Fruit fly (Drosophila melanogaster): ENCODE data around the gene Ect3.

The Ect3 gene

DNA sequence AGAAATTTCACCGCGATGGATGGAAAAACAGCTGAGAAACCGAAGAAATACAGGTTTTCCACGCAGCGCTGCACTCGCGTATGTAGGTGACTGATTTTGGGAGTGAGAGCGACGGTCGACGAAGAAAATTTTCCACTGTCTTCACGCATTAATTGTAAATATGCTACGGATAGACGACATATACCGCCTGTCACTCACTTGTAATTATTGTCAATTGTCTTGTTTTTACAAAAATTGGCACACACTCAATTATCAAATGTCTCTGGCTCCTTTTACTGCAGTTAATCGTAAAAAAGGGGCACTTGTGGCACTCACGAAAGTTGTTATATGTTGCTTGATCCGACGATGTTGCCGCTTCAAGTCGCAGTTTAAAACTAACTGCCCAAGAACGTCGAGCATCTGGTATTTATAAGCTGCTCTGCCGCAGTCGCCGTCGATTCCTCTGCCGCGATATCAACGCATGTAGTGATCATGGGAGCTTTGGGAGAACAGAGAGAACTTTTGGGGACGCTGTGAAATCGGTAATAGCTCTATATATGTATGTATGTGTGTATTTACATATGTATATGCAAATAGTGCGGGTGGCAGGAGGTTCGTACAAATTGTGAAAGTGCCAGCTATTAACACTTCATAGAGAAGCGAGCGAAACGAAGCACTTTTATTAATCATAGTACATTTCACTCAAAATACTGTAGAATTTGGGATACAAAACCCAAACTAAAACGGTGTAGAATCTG is 6.0 kb upstream of the Ect3 start, which contains the start of gene mfas:
Gene mfas (minus strand): TSS at position 382 of the 737 bp plus-strand sequence.
- TF ChIP-seq CG8478 (optimal IDR thresholded peaks at IDR 0.05) (no peak), psq (optimal IDR thresholded peaks at IDR 0.05) (no peak), EcR (GFP tag; optimal IDR thresholded peaks at IDR 0.05) (no peak), pan (optimal IDR thresholded peaks at IDR 0.05) (no peak), Dll (optimal IDR thresholded peaks at IDR 0.05) (no peak), usp (GFP tag; optimal IDR thresholded peaks at IDR 0.05) (no peak)

DNA sequence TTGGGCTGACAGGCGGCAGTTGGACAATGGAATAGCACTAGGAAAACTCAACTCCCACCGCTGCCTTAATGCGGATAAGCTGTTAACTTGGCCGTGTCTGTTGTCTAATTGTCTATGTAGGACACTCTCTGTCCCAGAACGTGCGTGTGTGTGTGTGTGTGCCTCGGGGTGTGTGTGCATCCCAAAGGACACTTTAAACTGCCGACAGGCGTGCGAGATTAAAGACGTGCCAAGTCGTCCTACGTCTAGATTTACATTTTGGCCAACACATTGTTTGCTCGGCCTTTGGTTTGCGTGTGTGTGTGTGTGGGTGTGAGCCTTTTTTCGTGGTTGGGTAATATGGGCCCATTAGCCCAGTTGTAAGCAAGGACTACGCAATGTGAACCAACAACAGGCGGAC is 948 bp upstream of the Ect3 start:
- TF ChIP-seq Dll (optimal IDR thresholded peaks at IDR 0.05) (no peak), psq (optimal IDR thresholded peaks at IDR 0.05) (no peak), CG8478 (optimal IDR thresholded peaks at IDR 0.05) (no peak), EcR (GFP tag; optimal IDR thresholded peaks at IDR 0.05) (no peak), pan (optimal IDR thresholded peaks at IDR 0.05) (no peak), usp (GFP tag; optimal IDR thresholded peaks at IDR 0.05) (no peak)

DNA sequence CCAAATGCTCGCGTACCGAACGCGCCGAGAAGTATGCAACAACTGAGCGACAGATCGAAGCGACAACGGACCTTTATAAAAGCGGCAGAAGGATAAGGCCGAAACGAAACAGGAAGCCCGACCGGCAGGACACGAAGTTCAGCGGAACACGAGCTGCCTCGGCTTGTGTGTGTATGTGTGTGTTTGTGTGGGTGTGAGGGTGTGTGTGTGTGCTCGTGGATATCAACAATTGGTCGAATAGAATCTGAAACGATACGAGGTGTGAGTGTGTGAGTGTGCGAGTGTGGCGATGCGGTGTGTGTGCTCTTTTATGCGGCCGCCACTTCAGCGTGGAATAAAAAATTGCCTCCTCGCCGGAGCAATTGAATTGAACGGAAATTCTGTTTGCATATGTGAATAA is 6.3 kb downstream of the Ect3 start, which contains the start of gene Tk:
Gene Tk (minus strand): TSS at position 57 of the 400 bp plus-strand sequence.
- TF ChIP-seq CG8478 (optimal IDR thresholded peaks at IDR 0.05) (no peak), Dll (optimal IDR thresholded peaks at IDR 0.05) (no peak), EcR (GFP tag; optimal IDR thresholded peaks at IDR 0.05) (no peak), psq (optimal IDR thresholded peaks at IDR 0.05) (no peak), pan (optimal IDR thresholded peaks at IDR 0.05) (no peak), usp (GFP tag; optimal IDR thresholded peaks at IDR 0.05) (no peak)

DNA sequence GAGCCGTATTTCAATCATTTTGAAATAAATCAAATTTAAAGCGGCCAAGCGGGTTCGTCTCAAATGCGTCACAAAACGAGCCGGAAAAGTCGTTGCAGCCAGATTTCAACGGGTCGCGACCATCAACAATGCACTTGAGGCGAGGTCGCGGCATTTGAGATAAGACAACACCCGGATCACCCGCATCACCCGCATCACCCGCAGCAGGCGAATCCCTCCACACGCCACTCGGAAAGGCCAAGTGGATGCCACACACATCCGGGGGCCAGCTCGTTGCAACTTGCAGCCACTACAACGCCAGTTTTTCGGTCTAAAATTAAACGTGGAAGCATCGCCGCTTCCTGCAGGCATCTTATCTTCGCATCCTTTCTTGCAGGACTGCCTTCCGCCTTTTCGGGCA is 7.3 kb downstream of the Ect3 start:
- TF ChIP-seq Dll (optimal IDR thresholded peaks at IDR 0.05): no peak
- TF ChIP-seq CG8478 (optimal IDR thresholded peaks at IDR 0.05): no peak
- no peak for TF ChIP-seq pan (optimal IDR thresholded peaks at IDR 0.05)
- TF ChIP-seq psq (optimal IDR thresholded peaks at IDR 0.05): no peak
- no peak for TF ChIP-seq EcR (GFP tag; optimal IDR thresholded peaks at IDR 0.05)
- TF ChIP-seq usp (GFP tag; optimal IDR thresholded peaks at IDR 0.05): no peak

DNA sequence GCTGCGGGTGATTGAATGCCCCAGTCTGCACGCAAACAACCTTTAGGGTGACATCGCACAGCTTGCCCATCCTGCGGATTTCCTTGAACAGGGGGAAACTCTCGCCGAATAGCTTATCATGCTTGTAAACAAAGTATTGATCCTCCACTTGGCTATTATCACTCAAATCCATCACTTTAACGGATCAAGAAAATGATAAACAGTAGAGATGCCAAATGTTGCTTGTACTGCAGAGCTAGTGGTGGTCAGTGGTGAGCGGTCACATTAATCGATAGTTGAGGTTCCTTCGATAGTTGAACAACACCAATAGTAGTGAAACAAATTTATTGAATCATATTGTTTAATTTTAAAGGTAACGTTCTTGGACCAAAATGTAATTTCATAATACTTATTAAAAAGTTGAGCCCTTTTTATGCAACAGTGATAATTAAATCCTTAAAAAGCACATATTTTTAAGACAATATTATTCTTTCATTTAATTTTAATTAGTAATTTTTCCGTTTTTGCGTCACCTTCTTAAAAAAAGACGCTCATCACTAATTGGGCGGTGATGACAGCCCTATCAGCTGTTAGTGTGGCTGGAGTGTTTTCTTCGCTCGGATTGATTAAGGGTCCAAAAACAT is 11.2 kb downstream of the Ect3 start, which contains the start of the genes KLHL18 and GCC185:
Gene KLHL18 (minus strand): TSS at position 233 of the 623 bp plus-strand sequence.
Gene GCC185 (plus strand): TSS at position 571 of the 623 bp plus-strand sequence.
- no peak for TF ChIP-seq psq (optimal IDR thresholded peaks at IDR 0.05)
- no peak for TF ChIP-seq CG8478 (optimal IDR thresholded peaks at IDR 0.05)
- no peak for TF ChIP-seq Dll (optimal IDR thresholded peaks at IDR 0.05)
- TF ChIP-seq pan (optimal IDR thresholded peaks at IDR 0.05): no peak
- no peak for TF ChIP-seq EcR (GFP tag; optimal IDR thresholded peaks at IDR 0.05)
- no peak for TF ChIP-seq usp (GFP tag; optimal IDR thresholded peaks at IDR 0.05)

DNA sequence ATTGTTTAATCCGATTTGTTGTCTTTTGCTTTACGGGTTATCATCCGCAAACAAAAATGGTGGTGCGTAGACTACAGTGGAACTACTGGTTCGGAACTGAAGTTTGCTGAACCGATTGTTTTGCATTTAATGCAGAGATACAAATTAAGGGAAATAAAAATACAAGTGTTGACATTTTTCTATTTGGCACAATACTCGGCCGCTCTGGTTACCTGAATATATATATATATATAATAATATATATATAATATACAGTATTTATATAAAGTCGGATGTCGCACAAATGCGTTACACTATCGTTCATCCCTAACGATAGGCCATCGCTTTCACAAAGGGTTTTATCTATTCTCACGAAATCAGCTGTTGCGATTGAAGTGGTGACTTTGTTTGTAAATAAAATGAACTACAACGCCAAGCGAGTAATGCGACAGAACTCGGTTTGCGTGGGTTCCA is 17.8 kb downstream of the Ect3 start, which contains the start of the genes DCAF12 and Spt3:
Gene DCAF12 (minus strand): TSS at position 204 of the 453 bp plus-strand sequence.
Gene Spt3 (plus strand): TSS at position 329 of the 453 bp plus-strand sequence.
- TF ChIP-seq psq (optimal IDR thresholded peaks at IDR 0.05) (no peak), usp (GFP tag; optimal IDR thresholded peaks at IDR 0.05) (no peak), CG8478 (optimal IDR thresholded peaks at IDR 0.05) (no peak), EcR (GFP tag; optimal IDR thresholded peaks at IDR 0.05) (no peak), pan (optimal IDR thresholded peaks at IDR 0.05) (no peak), Dll (optimal IDR thresholded peaks at IDR 0.05) (no peak)

DNA sequence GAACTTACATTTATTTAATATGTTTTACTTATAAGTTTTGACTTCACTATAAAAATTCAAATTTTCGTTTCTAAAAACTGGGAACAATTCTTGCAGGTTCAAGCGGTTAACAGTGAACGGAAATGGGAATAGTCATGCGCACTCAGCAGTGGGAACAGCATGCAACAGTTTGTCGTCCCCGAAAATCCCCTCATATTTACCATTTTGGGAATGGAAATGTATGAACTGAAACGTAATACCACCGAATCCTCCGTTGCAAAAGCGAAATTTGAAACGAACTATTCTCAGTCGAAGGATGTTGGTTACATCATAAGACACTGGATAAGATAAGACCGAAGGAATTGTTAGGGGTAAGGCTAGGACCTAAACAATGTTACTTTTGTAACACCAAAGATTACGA is 21.9 kb downstream of the Ect3 start:
- TF ChIP-seq usp (GFP tag; optimal IDR thresholded peaks at IDR 0.05) (no peak), psq (optimal IDR thresholded peaks at IDR 0.05) (no peak), pan (optimal IDR thresholded peaks at IDR 0.05) (no peak), Dll (optimal IDR thresholded peaks at IDR 0.05) (no peak), EcR (GFP tag; optimal IDR thresholded peaks at IDR 0.05) (no peak), CG8478 (optimal IDR thresholded peaks at IDR 0.05) (no peak)

DNA sequence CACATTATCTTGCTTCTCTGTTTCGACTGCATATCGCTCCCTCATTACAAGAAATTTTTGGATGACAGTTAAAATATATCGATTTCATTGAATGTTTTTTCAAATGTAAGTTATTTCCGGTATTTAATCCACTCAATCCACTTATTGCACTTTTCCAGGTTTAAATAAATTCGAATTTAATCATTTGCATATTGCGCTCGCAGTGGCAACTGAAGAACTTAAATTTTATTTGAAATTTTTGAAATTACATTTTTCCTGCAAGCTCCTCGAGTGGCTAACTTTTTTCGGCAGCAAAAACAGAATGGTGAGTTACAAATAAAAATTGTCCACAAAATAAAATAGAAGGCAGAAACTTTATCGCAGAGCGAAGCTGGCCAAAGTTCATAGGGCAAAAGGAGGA is 32.6 kb downstream of the Ect3 start, which contains the start of the genes CG31358, CG42504 and CG42505:
Gene CG31358 (minus strand): TSS at position 101 of the 400 bp plus-strand sequence.
Gene CG42504 (minus strand): TSS at position 101 of the 400 bp plus-strand sequence.
Gene CG42505 (minus strand): TSS at position 101 of the 400 bp plus-strand sequence.
- no peak for TF ChIP-seq CG8478 (optimal IDR thresholded peaks at IDR 0.05)
- TF ChIP-seq usp (GFP tag; optimal IDR thresholded peaks at IDR 0.05): no peak
- TF ChIP-seq pan (optimal IDR thresholded peaks at IDR 0.05): no peak
- no peak for TF ChIP-seq psq (optimal IDR thresholded peaks at IDR 0.05)
- TF ChIP-seq Dll (optimal IDR thresholded peaks at IDR 0.05): no peak
- TF ChIP-seq EcR (GFP tag; optimal IDR thresholded peaks at IDR 0.05): no peak

DNA sequence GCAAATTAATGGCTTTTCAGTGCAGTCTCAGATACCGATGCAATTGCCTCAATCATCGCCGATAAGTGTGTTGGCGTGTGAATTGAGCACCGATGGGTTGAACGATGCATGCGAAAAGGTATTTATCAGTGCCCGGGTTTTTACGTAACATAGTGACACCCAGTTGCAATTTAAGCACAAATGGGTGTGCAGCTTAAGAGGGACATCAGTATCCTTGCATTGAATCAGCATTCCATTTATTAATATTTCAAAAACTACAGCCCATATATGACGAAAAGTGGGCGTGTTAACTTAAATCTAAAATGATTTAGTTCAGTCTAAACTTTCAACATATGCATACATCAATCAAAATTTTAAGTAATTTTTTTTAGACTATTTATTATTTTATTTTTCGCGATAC is 33.8 kb downstream of the Ect3 start, which contains the start of gene ssp5:
Gene ssp5 (plus strand): TSS at position 301 of the 400 bp plus-strand sequence.
- TF ChIP-seq psq (optimal IDR thresholded peaks at IDR 0.05) (no peak), EcR (GFP tag; optimal IDR thresholded peaks at IDR 0.05) (no peak), pan (optimal IDR thresholded peaks at IDR 0.05) (no peak), Dll (optimal IDR thresholded peaks at IDR 0.05) (no peak), CG8478 (optimal IDR thresholded peaks at IDR 0.05) (no peak), usp (GFP tag; optimal IDR thresholded peaks at IDR 0.05) (no peak)

DNA sequence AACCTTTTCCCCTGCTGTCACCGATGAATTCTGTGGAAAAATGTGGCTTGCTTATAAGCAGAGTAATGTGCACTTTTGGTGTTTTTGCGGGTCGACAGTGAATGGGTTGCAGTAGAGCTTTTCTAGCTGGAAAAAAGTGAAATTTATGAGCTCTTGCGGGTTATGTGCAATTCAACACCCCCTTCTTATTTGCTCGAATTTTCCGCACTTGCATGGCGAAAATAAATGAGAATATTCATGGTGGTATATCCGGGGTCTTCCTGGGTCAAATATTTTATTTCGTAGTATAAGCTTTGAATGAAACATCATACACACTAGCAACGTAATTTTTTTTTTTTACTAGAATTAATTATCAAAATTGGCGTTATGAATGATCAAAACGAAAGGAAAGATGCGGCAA is 41.1 kb downstream of the Ect3 start, which contains the start of gene CG14736:
Gene CG14736 (plus strand): TSS at position 301 of the 400 bp plus-strand sequence.
- TF ChIP-seq usp (GFP tag; optimal IDR thresholded peaks at IDR 0.05): no peak
- TF ChIP-seq Dll (optimal IDR thresholded peaks at IDR 0.05): no peak
- no peak for TF ChIP-seq psq (optimal IDR thresholded peaks at IDR 0.05)
- no peak for TF ChIP-seq EcR (GFP tag; optimal IDR thresholded peaks at IDR 0.05)
- TF ChIP-seq CG8478 (optimal IDR thresholded peaks at IDR 0.05): no peak
- no peak for TF ChIP-seq pan (optimal IDR thresholded peaks at IDR 0.05)

DNA sequence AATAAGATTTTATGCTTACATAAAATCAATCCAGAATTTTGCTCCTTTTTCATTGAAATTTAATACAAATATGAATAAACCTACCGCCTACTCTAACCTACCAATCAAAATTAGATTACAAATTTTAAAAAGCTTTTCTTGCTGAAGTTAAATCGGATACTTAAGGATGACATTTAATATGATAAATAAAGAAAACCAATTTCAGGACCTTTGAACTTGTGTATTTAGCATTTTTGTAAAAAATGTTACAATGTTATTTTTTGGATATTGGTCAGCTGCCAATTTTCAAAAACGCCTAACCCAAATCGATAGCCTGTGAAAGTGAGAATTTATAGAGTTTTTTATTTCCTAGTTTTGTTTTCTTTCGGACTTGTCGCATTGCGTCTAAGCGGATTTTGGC is 50.0 kb downstream of the Ect3 start, which contains the start of gene CG14739:
Gene CG14739 (minus strand): TSS at position 101 of the 400 bp plus-strand sequence.
- no peak for TF ChIP-seq EcR (GFP tag; optimal IDR thresholded peaks at IDR 0.05)
- TF ChIP-seq usp (GFP tag; optimal IDR thresholded peaks at IDR 0.05): no peak
- TF ChIP-seq psq (optimal IDR thresholded peaks at IDR 0.05): no peak
- TF ChIP-seq pan (optimal IDR thresholded peaks at IDR 0.05): no peak
- TF ChIP-seq Dll (optimal IDR thresholded peaks at IDR 0.05): no peak
- no peak for TF ChIP-seq CG8478 (optimal IDR thresholded peaks at IDR 0.05)
